Worm (Caenorhabditis elegans) whole organism, L2 larva: Measurements from ENCODE around the gene nhr-146.

Experiments
- C34F6.9 ChIP-seq: fragments of 150-350 bp; optimal IDR thresholded peaks from 2 replicates; lab custom pipeline; 2014; ENCODE audit warnings: missing biosample characterization, missing genetic modification characterization
- F13H6.1 ChIP-seq: sonication (generic microtip); optimal IDR thresholded peaks from 2 replicates; lab custom pipeline; 2016; ENCODE audit warnings: missing genetic modification characterization, missing compliant biosample characterization
- R02D3.7 ChIP-seq: fragments of 150-350 bp; optimal IDR thresholded peaks from 2 replicates; lab custom pipeline; 2014; ENCODE audit warnings: missing biosample characterization, missing genetic modification characterization
- Y55F3AM.14 ChIP-seq: fragments of 200-800 bp; sonication (Bioruptor generic); optimal IDR thresholded peaks from 2 replicates; lab custom pipeline; 2018; ENCODE audit warnings: mild to moderate bottlenecking, missing genetic modification characterization, missing compliant biosample characterization
- ZK546.5 ChIP-seq: sonication (generic microtip); optimal IDR thresholded peaks from 2 replicates; lab custom pipeline; 2017; ENCODE audit warnings: missing biosample characterization, missing genetic modification characterization
- alr-1 ChIP-seq: fragments of 150-350 bp; optimal IDR thresholded peaks from 2 replicates; lab custom pipeline; 2014; ENCODE audit warnings: missing biosample characterization, missing genetic modification characterization
- aly-2 ChIP-seq: fragments of 150-350 bp; optimal IDR thresholded peaks from 2 replicates; lab custom pipeline; 2014; ENCODE audit warnings: missing biosample characterization, missing genetic modification characterization
- ama-1 ChIP-seq: fragments of 150-350 bp; optimal IDR thresholded peaks from 2 replicates; lab custom pipeline; 2018; ENCODE audit warnings: inconsistent platforms
- blmp-1 ChIP-seq: sonication (generic microtip); optimal IDR thresholded peaks from 2 replicates; lab custom pipeline; 2017; ENCODE audit warnings: missing genetic modification characterization, mild to moderate bottlenecking, missing compliant biosample characterization, antibody characterized with exemption, moderate library complexity; ENCODE audit not compliant: insufficient read depth
- ceh-16 ChIP-seq: fragments of 150-350 bp; optimal IDR thresholded peaks from 2 replicates; lab custom pipeline; 2014; ENCODE audit warnings: missing biosample characterization, missing genetic modification characterization
- ceh-82 ChIP-seq: fragments of 150-350 bp; optimal IDR thresholded peaks from 2 replicates; lab custom pipeline; 2014; ENCODE audit warnings: missing biosample characterization, missing genetic modification characterization
- crh-2 ChIP-seq: sonication (generic microtip); optimal IDR thresholded peaks from 2 replicates; lab custom pipeline; 2017; ENCODE audit warnings: missing biosample characterization, missing genetic modification characterization
- dmd-4 ChIP-seq: sonication (generic microtip); optimal IDR thresholded peaks from 2 replicates; lab custom pipeline; 2017; ENCODE audit warnings: missing biosample characterization, missing genetic modification characterization
- egl-27 ChIP-seq: sonication (generic microtip); optimal IDR thresholded peaks from 3 replicates; lab custom pipeline; 2017; ENCODE audit warnings: missing biosample characterization, missing genetic modification reagents, missing genetic modification characterization
- elt-1 ChIP-seq: fragments of 150-350 bp; optimal IDR thresholded peaks from 2 replicates; lab custom pipeline; 2014; ENCODE audit warnings: missing biosample characterization, missing genetic modification characterization
- elt-3 ChIP-seq: sonication (generic microtip); optimal IDR thresholded peaks from 2 replicates; lab custom pipeline; 2017; ENCODE audit warnings: missing biosample characterization, missing genetic modification characterization
- fos-1 ChIP-seq: fragments of 150-350 bp; optimal IDR thresholded peaks from 2 replicates; lab custom pipeline; 2014; ENCODE audit warnings: missing biosample characterization, missing genetic modification characterization
- gmeb-1 ChIP-seq: fragments of 150-350 bp; optimal IDR thresholded peaks from 2 replicates; lab custom pipeline; 2014; ENCODE audit warnings: missing biosample characterization, missing genetic modification characterization
- lin-11 ChIP-seq: fragments of 150-350 bp; sonication (generic microtip); optimal IDR thresholded peaks from 2 replicates; lab custom pipeline; 2014; ENCODE audit warnings: missing biosample characterization, missing genetic modification characterization, inconsistent platforms, mixed read lengths
- lin-13 ChIP-seq: fragments of 150-350 bp; optimal IDR thresholded peaks from 2 replicates; lab custom pipeline; 2014; ENCODE audit warnings: missing biosample characterization, missing genetic modification reagents, missing genetic modification characterization
- lin-39 ChIP-seq: fragments of 150-350 bp; optimal IDR thresholded peaks from 2 replicates; lab custom pipeline; 2014; ENCODE audit warnings: missing biosample characterization, missing genetic modification reagents, missing genetic modification characterization
- lsy-2 ChIP-seq, 2 experiments: fragments of 150-350 bp in 1 of 2; sonication (generic microtip) in 1 of 2; optimal IDR thresholded peaks; 2 replicates each; lab custom pipeline; 2014 to 2017; ENCODE audit warnings: missing biosample characterization in 2 of 2, missing genetic modification characterization in 2 of 2
- mab-5 ChIP-seq: fragments of 150-350 bp; optimal IDR thresholded peaks from 2 replicates; lab custom pipeline; 2014; ENCODE audit warnings: missing biosample characterization, missing genetic modification characterization
- mbf-1 ChIP-seq: sonication (generic microtip); optimal IDR thresholded peaks from 2 replicates; lab custom pipeline; 2017; ENCODE audit warnings: missing biosample characterization, missing genetic modification characterization
- mdl-1 ChIP-seq, 2 experiments: fragments of 150-350 bp in 1 of 2; sonication (generic microtip) in 1 of 2; optimal IDR thresholded peaks; 2 replicates each; lab custom pipeline; 2017; ENCODE audit warnings: missing biosample characterization in 2 of 2, missing genetic modification characterization in 2 of 2
- nhr-10 ChIP-seq: sonication (generic microtip); optimal IDR thresholded peaks from 2 replicates; lab custom pipeline; 2017; ENCODE audit warnings: missing biosample characterization, missing genetic modification characterization
- nhr-11 ChIP-seq: fragments of 150-350 bp; optimal IDR thresholded peaks from 2 replicates; lab custom pipeline; 2014; ENCODE audit warnings: missing biosample characterization, missing genetic modification characterization
- nhr-12 ChIP-seq: fragments of 150-350 bp; optimal IDR thresholded peaks from 2 replicates; lab custom pipeline; 2014; ENCODE audit warnings: missing biosample characterization, missing genetic modification characterization
- nhr-129 ChIP-seq: fragments of 150-350 bp; optimal IDR thresholded peaks from 2 replicates; lab custom pipeline; 2014; ENCODE audit warnings: missing biosample characterization, missing genetic modification characterization
- nhr-21 ChIP-seq: fragments of 150-350 bp; optimal IDR thresholded peaks from 2 replicates; lab custom pipeline; 2014; ENCODE audit warnings: missing biosample characterization, missing genetic modification characterization
- nhr-23 ChIP-seq: fragments of 150-350 bp; optimal IDR thresholded peaks from 2 replicates; lab custom pipeline; 2014; ENCODE audit warnings: missing biosample characterization, missing genetic modification reagents, missing genetic modification characterization
- nhr-237 ChIP-seq: fragments of 150-350 bp; optimal IDR thresholded peaks from 2 replicates; lab custom pipeline; 2014; ENCODE audit warnings: missing biosample characterization, missing genetic modification characterization
- nhr-25 ChIP-seq: fragments of 150-350 bp; sonication (generic microtip); optimal IDR thresholded peaks from 3 replicates; lab custom pipeline; 2014; ENCODE audit warnings: missing biosample characterization, missing genetic modification characterization
- nhr-6 ChIP-seq: fragments of 150-350 bp; optimal IDR thresholded peaks from 2 replicates; lab custom pipeline; 2014; ENCODE audit warnings: missing biosample characterization, missing genetic modification characterization
- nhr-77 ChIP-seq: fragments of 150-350 bp; optimal IDR thresholded peaks from 2 replicates; lab custom pipeline; 2014; ENCODE audit warnings: missing biosample characterization, missing genetic modification characterization
- peb-1 ChIP-seq: fragments of 150-350 bp; optimal IDR thresholded peaks from 2 replicates; lab custom pipeline; 2014; ENCODE audit warnings: missing biosample characterization, missing genetic modification characterization
- sem-4 ChIP-seq: fragments of 150-350 bp; optimal IDR thresholded peaks from 2 replicates; lab custom pipeline; 2014; ENCODE audit warnings: missing biosample characterization, missing genetic modification reagents, missing genetic modification characterization
- skn-1 ChIP-seq: sonication (generic microtip); optimal IDR thresholded peaks from 2 replicates; lab custom pipeline; 2017; ENCODE audit warnings: missing biosample characterization, missing genetic modification characterization
- sma-3 ChIP-seq: sonication (generic microtip); optimal IDR thresholded peaks from 2 replicates; lab custom pipeline; 2016; ENCODE audit warnings: missing genetic modification reagents, missing genetic modification characterization, missing compliant biosample characterization
- sma-9 ChIP-seq, 2 experiments: fragments of 150-350 bp in 1 of 2; sonication (generic microtip) in 1 of 2; optimal IDR thresholded peaks; 2 replicates each; lab custom pipeline; 2014 to 2016; ENCODE audit warnings: missing genetic modification characterization in 2 of 2, mild to moderate bottlenecking in 1 of 2, missing biosample characterization in 1 of 2, missing compliant biosample characterization in 1 of 2, missing genetic modification reagents in 1 of 2, moderate library complexity in 1 of 2
- snpc-4 ChIP-seq: fragments of 150-350 bp; optimal IDR thresholded peaks from 2 replicates; lab custom pipeline; 2014; ENCODE audit warnings: missing biosample characterization, missing genetic modification characterization
- unc-39 ChIP-seq: fragments of 150-350 bp; optimal IDR thresholded peaks from 2 replicates; lab custom pipeline; 2014; ENCODE audit warnings: missing biosample characterization, missing genetic modification characterization
- unc-55 ChIP-seq: fragments of 150-350 bp; sonication (generic microtip); optimal IDR thresholded peaks from 3 replicates; lab custom pipeline; 2014; ENCODE audit warnings: missing biosample characterization, missing genetic modification reagents, missing genetic modification characterization
- unc-62 ChIP-seq: fragments of 150-350 bp; optimal IDR thresholded peaks from 2 replicates; lab custom pipeline; 2014; ENCODE audit warnings: missing biosample characterization, missing genetic modification reagents, missing genetic modification characterization
- zag-1 ChIP-seq: fragments of 150-350 bp; optimal IDR thresholded peaks from 2 replicates; lab custom pipeline; 2014; ENCODE audit warnings: missing biosample characterization, missing genetic modification characterization
- ztf-1 ChIP-seq: fragments of 200-800 bp; sonication (Bioruptor generic); conservative IDR thresholded peaks from 2 replicates; pipeline ENCODE4 v1.3.6; 2022; ENCODE audit warnings: missing genetic modification characterization, missing compliant biosample characterization
- ztf-11 ChIP-seq: sonication (generic microtip); optimal IDR thresholded peaks from 2 replicates; lab custom pipeline; 2017; ENCODE audit warnings: missing biosample characterization, missing genetic modification characterization
- ztf-4 ChIP-seq: fragments of 150-350 bp; optimal IDR thresholded peaks from 2 replicates; lab custom pipeline; 2014; ENCODE audit warnings: missing biosample characterization, missing genetic modification characterization

nhr-146 gene

ce11 chrIV:1655312-1655711, 28.7 kb downstream of the nhr-146 start:
- no peak for TF ChIP-seq alr-1 (tag; lab: Kevin White, UChicago)
- TF ChIP-seq nhr-77 (tag; lab: Kevin White, UChicago), result no peak
- TF ChIP-seq mdl-1 (tag; optimal IDR thresholded peaks at IDR 0.05; lab: Kevin White, UChicago), result no peak
- TF ChIP-seq lin-13, result no peak
- TF ChIP-seq sem-4 (tag; lab: Kevin White, UChicago), result no peak
- peak; percentile 22 for TF ChIP-seq C34F6.9 (tag; lab: Kevin White, UChicago)
- no peak for TF ChIP-seq ZK546.5 (tag; lab: Kevin White, UChicago)
- TF ChIP-seq crh-2 (tag; lab: Kevin White, UChicago), result peak; percentile 76
- TF ChIP-seq gmeb-1 (tag; lab: Kevin White, UChicago), result no peak
- no peak for TF ChIP-seq R02D3.7 (tag; lab: Kevin White, UChicago)
- TF ChIP-seq ztf-4, result peak; percentile 45
- no peak for TF ChIP-seq sma-3
- TF ChIP-seq nhr-12 (tag; lab: Kevin White, UChicago), result no peak
- TF ChIP-seq unc-62 (GFP tag; lab: Kevin White, UChicago), result no peak
- peak; percentile 59 for TF ChIP-seq F13H6.1
- TF ChIP-seq peb-1 (tag; lab: Kevin White, UChicago), result no peak
- TF ChIP-seq aly-2, result no peak
- peak; percentile 53 for TF ChIP-seq fos-1 (tag; lab: Kevin White, UChicago)
- TF ChIP-seq ama-1 (lab: Kevin White, UChicago), result no peak
- TF ChIP-seq lin-39, result no peak
- TF ChIP-seq egl-27, result no peak
- TF ChIP-seq nhr-129, result peak; percentile 46
- no peak for TF ChIP-seq ceh-82 (tag; lab: Kevin White, UChicago)
- TF ChIP-seq elt-3, result no peak
- TF ChIP-seq zag-1 (tag; lab: Kevin White, UChicago), result no peak
- TF ChIP-seq blmp-1, result peak; percentile 76
- no peak for TF ChIP-seq skn-1
- no peak for TF ChIP-seq unc-39
- TF ChIP-seq mab-5 (tag; lab: Kevin White, UChicago), result no peak
- no peak for TF ChIP-seq ztf-1 (GFP tag; lab: Robert Waterston, UW)
- no peak for TF ChIP-seq lin-11 (tag; lab: Kevin White, UChicago)
- peak; percentile 52 for TF ChIP-seq nhr-21
- TF ChIP-seq nhr-23 (tag; lab: Kevin White, UChicago), result no peak
- no peak for TF ChIP-seq elt-1 (tag; lab: Kevin White, UChicago)
- no peak for TF ChIP-seq Y55F3AM.14
- no peak for TF ChIP-seq mbf-1
- TF ChIP-seq dmd-4, result no peak
- peak; percentile 51 for TF ChIP-seq sma-9 (GFP tag; optimal IDR thresholded peaks at IDR 0.05; lab: Kevin White, UChicago)
- no peak for TF ChIP-seq sma-9 (tag; optimal IDR thresholded peaks at IDR 0.05; lab: Kevin White, UChicago)
- TF ChIP-seq snpc-4 (tag; lab: Kevin White, UChicago), result no peak
- peak in 1 of 2 experiments; percentile 33 for TF ChIP-seq lsy-2 (tag; optimal IDR thresholded peaks at IDR 0.05; lab: Kevin White, UChicago)
- no peak for TF ChIP-seq nhr-237
- TF ChIP-seq ztf-11, result no peak
- no peak for TF ChIP-seq ceh-16 (tag; lab: Kevin White, UChicago)
- no peak for TF ChIP-seq nhr-11 (tag; lab: Kevin White, UChicago)
- peak; percentile 35 for TF ChIP-seq nhr-6
- no peak for TF ChIP-seq unc-55 (GFP tag; lab: Kevin White, UChicago)
- TF ChIP-seq nhr-10, result no peak
- peak; percentile 80 for TF ChIP-seq nhr-25

ce11 chrIV:1657069-1657468, 30.5 kb downstream of the nhr-146 start:
- TF ChIP-seq nhr-129 (peak; percentile 12), fos-1 (tag; lab: Kevin White, UChicago) (peak; percentile 19), skn-1 (no peak), crh-2 (tag; lab: Kevin White, UChicago) (peak; percentile 41)
